Fruit fly (Drosophila melanogaster) whole organism, embryonic: Measurements from ENCODE around the gene Snx27.

Experiments
- CG10267 ChIP-seq: fragments of 200-800 bp; sonication (Bioruptor generic); optimal IDR thresholded peaks from 2 replicates; lab custom pipeline; 2018; ENCODE audit warnings: missing biosample characterization, mild to moderate bottlenecking, missing genetic modification characterization, moderate library complexity
- CG12071 ChIP-seq: fragments of 200-800 bp; sonication (Bioruptor generic); optimal IDR thresholded peaks from 3 replicates; lab custom pipeline; 2018; ENCODE audit warnings: missing biosample characterization, mild to moderate bottlenecking, missing genetic modification characterization
- CG1233 ChIP-seq: fragments of 200-800 bp; sonication (Bioruptor generic); optimal IDR thresholded peaks from 4 replicates; lab custom pipeline; 2018; ENCODE audit warnings: missing biosample characterization, mild to moderate bottlenecking, missing genetic modification characterization
- CG12769 ChIP-seq: fragments of 200-800 bp; sonication (Bioruptor generic); optimal IDR thresholded peaks from 2 replicates; lab custom pipeline; 2019; ENCODE audit warnings: missing biosample characterization, mild to moderate bottlenecking, missing genetic modification characterization, moderate library complexity
- CG13296 ChIP-seq: fragments of 200-800 bp; sonication (Bioruptor generic); optimal IDR thresholded peaks from 3 replicates; lab custom pipeline; 2018; ENCODE audit warnings: missing biosample characterization, mild to moderate bottlenecking, missing genetic modification characterization
- CG1647 ChIP-seq: fragments of 200-800 bp; sonication (Bioruptor generic); optimal IDR thresholded peaks from 3 replicates; lab custom pipeline; 2016; ENCODE audit warnings: missing biosample characterization, missing genetic modification characterization
- CG16813 ChIP-seq: fragments of 200-800 bp; sonication (Bioruptor generic); IDR thresholded peaks from 3 replicates; pipeline ENCODE4 v1.3.6; 2022; ENCODE audit warnings: missing biosample characterization, missing genetic modification characterization; ENCODE audit not compliant: partially characterized antibody
- CG17612 ChIP-seq: fragments of 200-800 bp; sonication (Bioruptor generic); IDR thresholded peaks from 2 replicates; pipeline ENCODE4 v1.3.6; 2022; ENCODE audit warnings: missing biosample characterization, missing genetic modification characterization
- CG17802 ChIP-seq: fragments of 200-800 bp; sonication (Bioruptor generic); optimal IDR thresholded peaks from 2 replicates; lab custom pipeline; 2018; ENCODE audit warnings: missing biosample characterization, mild to moderate bottlenecking, missing genetic modification characterization, moderate library complexity
- CG1792 ChIP-seq: fragments of 200-800 bp; sonication (Bioruptor generic); optimal IDR thresholded peaks from 2 replicates; lab custom pipeline; 2016; ENCODE audit warnings: missing biosample characterization, missing genetic modification characterization
- CG30020 ChIP-seq: fragments of 200-800 bp; optimal IDR thresholded peaks from 2 replicates; lab custom pipeline; 2019; ENCODE audit warnings: missing biosample characterization, mild to moderate bottlenecking, missing genetic modification characterization, moderate library complexity
- CG3163 ChIP-seq: fragments of 200-800 bp; sonication (Bioruptor generic); optimal IDR thresholded peaks from 3 replicates; lab custom pipeline; 2016; ENCODE audit warnings: missing biosample characterization, missing genetic modification characterization
- CG32532 ChIP-seq: fragments of 200-800 bp; sonication (Bioruptor generic); IDR thresholded peaks from 2 replicates; pipeline ENCODE4 v1.3.6; 2022; ENCODE audit warnings: missing biosample characterization, missing genetic modification characterization
- CG6254 ChIP-seq: fragments of 200-800 bp; sonication (Bioruptor generic); optimal IDR thresholded peaks from 3 replicates; lab custom pipeline; 2017; ENCODE audit warnings: mild to moderate bottlenecking, missing biosample characterization, missing genetic modification reagents, missing genetic modification characterization
- CG7357 ChIP-seq: fragments of 200-800 bp; sonication (Bioruptor generic); IDR thresholded peaks from 3 replicates; pipeline ENCODE4 v1.3.6; 2022; ENCODE audit warnings: missing biosample characterization, missing genetic modification characterization
- CG7556 ChIP-seq: fragments of 200-800 bp; sonication (Bioruptor generic); optimal IDR thresholded peaks from 2 replicates; lab custom pipeline; 2017; ENCODE audit warnings: missing biosample characterization, mild to moderate bottlenecking, missing genetic modification characterization
- CG8478 ChIP-seq: fragments of >200 bp; optimal IDR thresholded peaks from 2 replicates; lab custom pipeline; 2018
- Chrac-16 ChIP-seq: fragments of 200-800 bp; sonication (Bioruptor generic); optimal IDR thresholded peaks from 3 replicates; lab custom pipeline; 2016; ENCODE audit warnings: missing biosample characterization, missing genetic modification characterization
- D ChIP-seq, 2 experiments: fragments of 200-800 bp in 1 of 2; fragments of >200 bp in 1 of 2; sonication (Bioruptor generic) in 1 of 2; optimal IDR thresholded peaks; 2 replicates in 1 of 2; 3 replicates in 1 of 2; lab custom pipeline; 2017; ENCODE audit warnings: mild to moderate bottlenecking in 1 of 2, missing biosample characterization in 1 of 2, missing genetic modification characterization in 1 of 2, missing genetic modification reagents in 1 of 2
- Dll ChIP-seq: fragments of 200-800 bp; sonication (Bioruptor generic); IDR thresholded peaks from 4 replicates; pipeline ENCODE4 v1.3.6; 2022; ENCODE audit warnings: missing biosample characterization, missing genetic modification characterization; ENCODE audit not compliant: partially characterized antibody
- Fer3 ChIP-seq: fragments of 200-800 bp; sonication (Bioruptor generic); optimal IDR thresholded peaks from 2 replicates; lab custom pipeline; 2018; ENCODE audit warnings: missing biosample characterization, mild to moderate bottlenecking, missing genetic modification characterization, moderate library complexity
- HHEX ChIP-seq: fragments of 200-800 bp; sonication (Bioruptor generic); optimal IDR thresholded peaks from 3 replicates; lab custom pipeline; 2017; ENCODE audit warnings: missing biosample characterization, mild to moderate bottlenecking, missing genetic modification characterization, missing genetic modification reagents
- Hr51 ChIP-seq, 2 experiments: fragments of 200-800 bp; sonication (Bioruptor generic); optimal IDR thresholded peaks; 2 replicates in 1 of 2; 3 replicates in 1 of 2; lab custom pipeline; 2016 to 2018; ENCODE audit warnings: missing biosample characterization in 2 of 2, missing genetic modification characterization in 2 of 2, mild to moderate bottlenecking in 1 of 2, moderate library complexity in 1 of 2
- MTF-1 ChIP-seq: fragments of 200-800 bp; sonication (Bioruptor generic); optimal IDR thresholded peaks from 2 replicates; lab custom pipeline; 2018; ENCODE audit warnings: missing biosample characterization, mild to moderate bottlenecking, missing genetic modification characterization, borderline replicate concordance
- Nf-YA ChIP-seq: fragments of 200-800 bp; sonication (Bioruptor generic); IDR thresholded peaks from 2 replicates; pipeline ENCODE4 v1.3.6; 2022; ENCODE audit warnings: missing biosample characterization, missing genetic modification characterization
- Ptx1 ChIP-seq: fragments of 200-800 bp; sonication (Bioruptor generic); IDR thresholded peaks from 2 replicates; pipeline ENCODE4 v1.3.6; 2022; ENCODE audit warnings: missing biosample characterization, missing genetic modification characterization
- Sry-δ ChIP-seq: fragments of 200-800 bp; sonication (Bioruptor generic); optimal IDR thresholded peaks from 2 replicates; lab custom pipeline; 2016; ENCODE audit warnings: missing biosample characterization, missing genetic modification characterization
- Ssrp ChIP-seq: fragments of 200-800 bp; sonication (Bioruptor generic); optimal IDR thresholded peaks from 2 replicates; lab custom pipeline; 2018; ENCODE audit warnings: missing biosample characterization, mild to moderate bottlenecking, missing genetic modification characterization, moderate library complexity
- Vsx1 ChIP-seq: fragments of 200-800 bp; sonication (Bioruptor generic); optimal IDR thresholded peaks from 2 replicates; lab custom pipeline; 2017; ENCODE audit warnings: missing biosample characterization, mild to moderate bottlenecking, missing genetic modification characterization, missing genetic modification reagents
- btn ChIP-seq: fragments of 200-800 bp; sonication (Bioruptor generic); optimal IDR thresholded peaks from 2 replicates; lab custom pipeline; 2016; ENCODE audit warnings: missing biosample characterization, missing genetic modification characterization
- cad ChIP-seq: fragments of >200 bp; optimal IDR thresholded peaks from 2 replicates; lab custom pipeline; 2017; ENCODE audit warnings: missing biosample characterization, missing genetic modification characterization
- cas ChIP-seq: fragments of 200-800 bp; sonication (Bioruptor generic); IDR thresholded peaks from 2 replicates; pipeline ENCODE4 v1.3.6; 2022; ENCODE audit warnings: missing biosample characterization, missing genetic modification characterization
- crol ChIP-seq: fragments of 200-800 bp; sonication (Bioruptor generic); IDR thresholded peaks from 2 replicates; pipeline ENCODE4 v1.3.6; 2022; ENCODE audit warnings: missing biosample characterization, missing genetic modification characterization
- eve ChIP-seq, 2 experiments: fragments of >200 bp; optimal IDR thresholded peaks; 2 replicates each; lab custom pipeline; 2017; ENCODE audit warnings: missing biosample characterization in 2 of 2, missing genetic modification characterization in 2 of 2
- fd96Cb ChIP-seq: fragments of 200-800 bp; sonication (Bioruptor generic); optimal IDR thresholded peaks from 2 replicates; lab custom pipeline; 2018; ENCODE audit warnings: missing biosample characterization, mild to moderate bottlenecking, missing genetic modification characterization, moderate library complexity
- hb ChIP-seq: fragments of 200-800 bp; sonication (Bioruptor generic); IDR thresholded peaks from 3 replicates; pipeline ENCODE4 v1.3.6; 2022; ENCODE audit warnings: missing biosample characterization, missing genetic modification characterization; ENCODE audit not compliant: partially characterized antibody
- insv ChIP-seq, 2 experiments: fragments of 200-800 bp; sonication (Bioruptor generic); optimal IDR thresholded peaks; 3 replicates each; lab custom pipeline; 2016 to 2018; ENCODE audit warnings: missing biosample characterization in 2 of 2, missing genetic modification characterization in 2 of 2
- lbe ChIP-seq: fragments of 200-800 bp; sonication (Bioruptor generic); optimal IDR thresholded peaks from 2 replicates; lab custom pipeline; 2016; ENCODE audit warnings: missing biosample characterization, mild to moderate bottlenecking, missing genetic modification characterization
- lilli ChIP-seq: fragments of 200-800 bp; sonication (Bioruptor generic); optimal IDR thresholded peaks from 3 replicates; lab custom pipeline; 2016; ENCODE audit warnings: missing biosample characterization, missing genetic modification characterization
- nerfin-1 ChIP-seq: fragments of 200-800 bp; sonication (Bioruptor generic); optimal IDR thresholded peaks from 3 replicates; lab custom pipeline; 2019; ENCODE audit warnings: missing biosample characterization, mild to moderate bottlenecking, missing genetic modification characterization, moderate library complexity
- odd ChIP-seq: fragments of 200-800 bp; sonication (Bioruptor generic); optimal IDR thresholded peaks from 2 replicates; lab custom pipeline; 2017; ENCODE audit warnings: missing biosample characterization, mild to moderate bottlenecking, missing genetic modification characterization
- onecut ChIP-seq: fragments of 200-800 bp; sonication (Bioruptor generic); IDR thresholded peaks from 2 replicates; pipeline ENCODE4 v1.3.6; 2022; ENCODE audit warnings: missing biosample characterization, missing genetic modification characterization
- phol ChIP-seq: fragments of 200-800 bp; sonication (Bioruptor generic); optimal IDR thresholded peaks from 3 replicates; lab custom pipeline; 2018; ENCODE audit warnings: missing biosample characterization, mild to moderate bottlenecking, missing genetic modification characterization, moderate library complexity
- pum ChIP-seq: fragments of 200-800 bp; sonication (Bioruptor generic); optimal IDR thresholded peaks from 2 replicates; lab custom pipeline; 2016; ENCODE audit warnings: missing biosample characterization, missing genetic modification characterization
- ranshi ChIP-seq: fragments of 200-800 bp; sonication (Bioruptor generic); IDR thresholded peaks from 2 replicates; pipeline ENCODE4 v1.3.6; 2022; ENCODE audit warnings: missing biosample characterization, missing genetic modification characterization
- sens ChIP-seq: fragments of 200-800 bp; sonication (Bioruptor generic); peaks from one replicate; lab custom pipeline; 2016; ENCODE audit warnings: missing biosample characterization, missing genetic modification characterization
- slp2 ChIP-seq: fragments of 200-800 bp; sonication (Bioruptor generic); optimal IDR thresholded peaks from 2 replicates; lab custom pipeline; 2016; ENCODE audit warnings: missing biosample characterization, missing genetic modification characterization

Gene Snx27

DNA sequence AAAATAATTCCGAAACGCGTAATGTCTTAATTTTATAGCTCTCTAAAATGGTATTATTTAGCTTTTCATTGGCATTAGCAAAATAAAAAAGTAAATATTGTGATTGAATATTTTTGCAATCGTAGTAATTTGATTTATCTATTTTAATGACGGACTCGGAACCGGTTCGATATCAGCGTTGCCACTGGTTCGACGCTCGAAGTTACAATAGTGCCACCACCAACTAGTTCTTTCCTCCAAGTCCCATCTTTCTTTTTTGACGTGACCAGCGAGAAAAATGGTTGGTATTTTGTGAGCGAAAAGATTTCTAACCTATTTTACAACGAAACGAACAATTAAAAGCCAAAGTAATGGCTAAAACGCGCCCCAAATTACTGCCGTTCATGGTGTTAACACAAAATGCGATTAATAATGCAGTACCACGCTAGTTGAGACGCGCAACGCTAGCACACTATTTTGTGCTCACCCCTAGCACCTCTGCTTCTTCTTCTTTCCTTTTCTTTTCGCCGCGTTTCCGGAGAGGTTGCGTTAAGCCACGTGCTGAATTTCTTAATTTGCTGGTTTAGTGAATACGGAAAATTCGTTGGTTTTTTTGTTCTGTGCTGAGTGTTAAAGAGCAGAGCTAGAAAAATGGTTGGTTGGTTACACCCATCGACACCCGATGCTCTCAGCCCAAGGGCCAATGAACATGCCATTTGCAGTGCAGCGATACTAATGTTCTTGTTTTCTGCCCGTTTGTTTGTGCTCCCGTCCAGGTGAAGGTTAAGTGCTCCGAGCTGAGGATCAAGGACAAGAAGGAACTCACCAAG, 65.4 kb downstream of the Snx27 start, which contains the start of gene RpL35 (continued):
- TF ChIP-seq CG16813 (peak; percentile 45; the same call in 2 of the 3 replicates), eve (GFP tag; optimal IDR thresholded peaks at IDR 0.05; lab: Kevin White, UChicago) (no peak), lbe (no peak), CG1647 (no peak), CG6254 (GFP tag; lab: Kevin White, UChicago) (peak; percentile 35), CG12071 (peak; percentile 68), CG1233 (GFP tag; lab: Kevin White, UChicago) (peak; percentile 38), crol (GFP tag; lab: Robert Waterston, UW) (0 out of 2 replicates have a peak, but pooled peaks have one; percentile 29), Dll (GFP tag; lab: Robert Waterston, UW) (peak; percentile 58; the same call in 3 of the 4 replicates), insv (GFP tag; optimal IDR thresholded peaks at IDR 0.05; lab: Kevin White, UChicago) (no peak), CG17802 (tag; lab: Kevin White, UChicago) (no peak), Vsx1 (GFP tag; lab: Kevin White, UChicago) (no peak), sens (GFP tag; lab: Kevin White, UChicago) (peak; percentile 81), CG3163 (GFP tag; lab: Kevin White, UChicago) (peak; percentile 31), CG30020 (tag; lab: Kevin White, UChicago) (no peak), btn (GFP tag; lab: Kevin White, UChicago) (no peak), Chrac-16 (GFP tag; lab: Kevin White, UChicago) (no peak), slp2 (GFP tag; lab: Kevin White, UChicago) (no peak), HHEX (GFP tag; lab: Kevin White, UChicago) (peak; percentile 65), CG32532 (GFP tag; lab: Robert Waterston, UW) (peak; percentile 52; the same call in 1 of the 2 replicates), CG12769 (peak; percentile 61), nerfin-1 (tag; lab: Kevin White, UChicago) (peak; percentile 57), pum (GFP tag; lab: Kevin White, UChicago) (peak; percentile 20), fd96Cb (tag; lab: Kevin White, UChicago) (no peak), CG17612 (GFP tag; lab: Robert Waterston, UW) (no peak), lilli (GFP tag; lab: Kevin White, UChicago) (peak; percentile 58), odd (GFP tag; lab: Kevin White, UChicago) (peak; percentile 59), Fer3 (peak; percentile 45), CG7357 (GFP tag; lab: Robert Waterston, UW) (no peak), D (optimal IDR thresholded peaks at IDR 0.05; lab: Kevin White, UChicago) (peak; percentile 53), D (GFP tag; optimal IDR thresholded peaks at IDR 0.05; lab: Kevin White, UChicago) (peak; percentile 12), cas (GFP tag; lab: Robert Waterston, UW) (no peak), MTF-1 (GFP tag; lab: Kevin White, UChicago) (peak; percentile 65), Nf-YA (GFP tag; lab: Robert Waterston, UW) (no peak), cad (no peak), Sry-δ (GFP tag; lab: Kevin White, UChicago) (peak; percentile 87), phol (tag; lab: Kevin White, UChicago) (peak; percentile 57), CG13296 (GFP tag; lab: Kevin White, UChicago) (peak; percentile 71), CG10267 (tag; lab: Kevin White, UChicago) (peak; percentile 42), onecut (GFP tag; lab: Robert Waterston, UW) (no peak), hb (no peak), Ptx1 (peak; percentile 29; the same call in 1 of the 2 replicates), Ssrp (tag; lab: Kevin White, UChicago) (no peak), CG8478 (no peak), CG7556 (GFP tag; lab: Kevin White, UChicago) (peak; percentile 7), Hr51 (GFP tag; optimal IDR thresholded peaks at IDR 0.05; lab: Kevin White, UChicago) (peak; percentile 10 to 35), ranshi (GFP tag; lab: Robert Waterston, UW) (0 out of 2 replicates have a peak, but pooled peaks have one; percentile 8), CG1792 (GFP tag; lab: Kevin White, UChicago) (no peak)
